Fruit fly (Drosophila melanogaster) whole organism, embryonic: ENCODE data around the gene CG6923.

Source experiments
- CG11560 ChIP-seq: fragments of 200-800 bp; sonication (Bioruptor generic); IDR thresholded peaks from 3 replicates; pipeline ENCODE4 v1.3.6; 2022; ENCODE audit warnings: missing biosample characterization, missing genetic modification characterization
- CG1233 ChIP-seq: fragments of 200-800 bp; sonication (Bioruptor generic); optimal IDR thresholded peaks from 4 replicates; lab custom pipeline; 2018; ENCODE audit warnings: missing biosample characterization, mild to moderate bottlenecking, missing genetic modification characterization
- CG13123 ChIP-seq: fragments of 200-800 bp; sonication (Bioruptor generic); optimal IDR thresholded peaks from 2 replicates; lab custom pipeline; 2016; ENCODE audit warnings: missing biosample characterization, missing genetic modification characterization
- CG13894 ChIP-seq: fragments of 200-800 bp; sonication (Bioruptor generic); optimal IDR thresholded peaks from 3 replicates; lab custom pipeline; 2018; ENCODE audit warnings: missing biosample characterization, mild to moderate bottlenecking, missing genetic modification characterization, moderate library complexity
- CG14441 ChIP-seq: fragments of 200-800 bp; sonication (Bioruptor generic); IDR thresholded peaks from 2 replicates; pipeline ENCODE4 v1.3.6; 2022; ENCODE audit warnings: missing biosample characterization, missing genetic modification characterization
- CG14710 ChIP-seq: fragments of 200-800 bp; sonication (Bioruptor generic); optimal IDR thresholded peaks from 3 replicates; lab custom pipeline; 2019; ENCODE audit warnings: missing biosample characterization, mild to moderate bottlenecking, missing genetic modification characterization, moderate library complexity
- CG15479 ChIP-seq: fragments of 200-800 bp; sonication (Bioruptor generic); optimal IDR thresholded peaks from 3 replicates; lab custom pipeline; 2019; ENCODE audit warnings: missing biosample characterization, mild to moderate bottlenecking, missing genetic modification characterization, moderate library complexity
- CG18011 ChIP-seq: fragments of 200-800 bp; sonication (Bioruptor generic); optimal IDR thresholded peaks from 2 replicates; lab custom pipeline; 2017; ENCODE audit warnings: missing biosample characterization, missing genetic modification characterization, mild to moderate bottlenecking, moderate library complexity, missing genotype
- CG2875 ChIP-seq: fragments of 200-800 bp; sonication (Bioruptor generic); optimal IDR thresholded peaks from 2 replicates; lab custom pipeline; 2017; ENCODE audit warnings: missing biosample characterization, mild to moderate bottlenecking, missing genetic modification characterization, missing genetic modification reagents
- CG31441 ChIP-seq: fragments of 200-800 bp; sonication (Bioruptor generic); IDR thresholded peaks from 2 replicates; pipeline ENCODE4 v1.3.6; 2022; ENCODE audit warnings: missing biosample characterization, missing genetic modification characterization
- CG34376 ChIP-seq: fragments of 200-800 bp; sonication (Bioruptor generic); optimal IDR thresholded peaks from 2 replicates; lab custom pipeline; 2018; ENCODE audit warnings: missing biosample characterization, mild to moderate bottlenecking, missing genetic modification characterization
- CG5180 ChIP-seq: fragments of 200-800 bp; sonication (Bioruptor generic); optimal IDR thresholded peaks from 3 replicates; lab custom pipeline; 2017; ENCODE audit warnings: missing biosample characterization, missing genetic modification characterization, mild to moderate bottlenecking, moderate library complexity, missing genetic modification reagents
- CG6683 ChIP-seq: fragments of 200-800 bp; sonication (Bioruptor generic); optimal IDR thresholded peaks from 2 replicates; lab custom pipeline; 2017; ENCODE audit warnings: missing biosample characterization, mild to moderate bottlenecking, missing genetic modification characterization, missing genetic modification reagents
- CG6791 ChIP-seq: fragments of 200-800 bp; sonication (Bioruptor generic); IDR thresholded peaks from 3 replicates; pipeline ENCODE4 v1.3.6; 2022; ENCODE audit warnings: missing biosample characterization, missing genetic modification characterization; ENCODE audit not compliant: partially characterized antibody
- CG9727 ChIP-seq: fragments of 200-800 bp; sonication (Bioruptor generic); optimal IDR thresholded peaks from 3 replicates; lab custom pipeline; 2017; ENCODE audit warnings: missing biosample characterization, mild to moderate bottlenecking, missing genetic modification characterization
- Dad ChIP-seq: fragments of 200-800 bp; sonication (Bioruptor generic); optimal IDR thresholded peaks from 3 replicates; lab custom pipeline; 2016; ENCODE audit warnings: missing biosample characterization, missing genetic modification characterization
- Fer2 ChIP-seq: fragments of 200-800 bp; sonication (Bioruptor generic); optimal IDR thresholded peaks from 2 replicates; lab custom pipeline; 2018; ENCODE audit warnings: missing biosample characterization, mild to moderate bottlenecking, missing genetic modification characterization, moderate library complexity
- HLH54F ChIP-seq: fragments of 200-800 bp; sonication (Bioruptor generic); optimal IDR thresholded peaks from 3 replicates; lab custom pipeline; 2016; ENCODE audit warnings: missing biosample characterization, missing genetic modification characterization
- Hey ChIP-seq: fragments of 200-800 bp; sonication (Bioruptor generic); optimal IDR thresholded peaks from 3 replicates; lab custom pipeline; 2018; ENCODE audit warnings: missing biosample characterization, mild to moderate bottlenecking, missing genetic modification characterization
- Hmr ChIP-seq: fragments of 200-800 bp; sonication (Bioruptor generic); optimal IDR thresholded peaks from 3 replicates; lab custom pipeline; 2017; ENCODE audit warnings: mild to moderate bottlenecking, missing biosample characterization, missing genetic modification reagents, missing genetic modification characterization
- Hr51 ChIP-seq, 2 experiments: fragments of 200-800 bp; sonication (Bioruptor generic); optimal IDR thresholded peaks; 2 replicates in 1 of 2; 3 replicates in 1 of 2; lab custom pipeline; 2016 to 2018; ENCODE audit warnings: missing biosample characterization in 2 of 2, missing genetic modification characterization in 2 of 2, mild to moderate bottlenecking in 1 of 2, moderate library complexity in 1 of 2
- NC2α ChIP-seq: fragments of 200-800 bp; sonication (Bioruptor generic); optimal IDR thresholded peaks from 2 replicates; lab custom pipeline; 2016; ENCODE audit warnings: missing biosample characterization, missing genetic modification characterization
- PHDP ChIP-seq: fragments of 200-800 bp; sonication (Bioruptor generic); optimal IDR thresholded peaks from 3 replicates; lab custom pipeline; 2018; ENCODE audit warnings: missing biosample characterization, mild to moderate bottlenecking, missing genetic modification characterization, moderate library complexity
- Stat92E ChIP-seq, 3 experiments: fragments of >200 bp in 2 of 3; fragments of 200-800 bp in 1 of 3; sonication (Bioruptor generic) in 1 of 3; optimal IDR thresholded peaks; 2 replicates each; lab custom pipeline; 2017 to 2019; ENCODE audit warnings: missing biosample characterization in 3 of 3, missing genetic modification characterization in 3 of 3, mild to moderate bottlenecking in 1 of 3, moderate library complexity in 1 of 3
- TFAM ChIP-seq: fragments of 200-800 bp; sonication (Bioruptor generic); optimal IDR thresholded peaks from 2 replicates; lab custom pipeline; 2017; ENCODE audit warnings: missing biosample characterization, missing genetic modification characterization, inconsistent platforms
- Xrp1 ChIP-seq: fragments of 200-800 bp; sonication (Bioruptor generic); IDR thresholded peaks from 2 replicates; pipeline ENCODE4 v1.3.6; 2022; ENCODE audit warnings: missing biosample characterization, missing genetic modification characterization
- abd-A ChIP-seq: fragments of 200-800 bp; sonication (Bioruptor generic); optimal IDR thresholded peaks from 3 replicates; lab custom pipeline; 2019; ENCODE audit warnings: missing biosample characterization, mild to moderate bottlenecking, missing genetic modification characterization, moderate library complexity
- aop ChIP-seq: fragments of 200-800 bp; sonication (Bioruptor generic); IDR thresholded peaks from 2 replicates; pipeline ENCODE4 v1.3.6; 2022; ENCODE audit warnings: missing biosample characterization, missing genetic modification characterization
- cas ChIP-seq: fragments of 200-800 bp; sonication (Bioruptor generic); IDR thresholded peaks from 2 replicates; pipeline ENCODE4 v1.3.6; 2022; ENCODE audit warnings: missing biosample characterization, missing genetic modification characterization
- crol ChIP-seq: fragments of 200-800 bp; sonication (Bioruptor generic); IDR thresholded peaks from 2 replicates; pipeline ENCODE4 v1.3.6; 2022; ENCODE audit warnings: missing biosample characterization, missing genetic modification characterization
- disco-r ChIP-seq: fragments of 200-800 bp; sonication (Bioruptor generic); optimal IDR thresholded peaks from 2 replicates; lab custom pipeline; 2016; ENCODE audit warnings: missing biosample characterization, missing genetic modification characterization
- gem ChIP-seq: fragments of 200-800 bp; sonication (Bioruptor generic); optimal IDR thresholded peaks from 2 replicates; lab custom pipeline; 2019; ENCODE audit warnings: missing biosample characterization, mild to moderate bottlenecking, missing genetic modification characterization, moderate library complexity
- hb ChIP-seq: fragments of 200-800 bp; sonication (Bioruptor generic); IDR thresholded peaks from 3 replicates; pipeline ENCODE4 v1.3.6; 2022; ENCODE audit warnings: missing biosample characterization, missing genetic modification characterization; ENCODE audit not compliant: partially characterized antibody
- hkb ChIP-seq, 2 experiments: fragments of 200-800 bp in 1 of 2; fragments of >200 bp in 1 of 2; sonication (Bioruptor generic) in 1 of 2; IDR thresholded peaks in 1 of 2; optimal IDR thresholded peaks in 1 of 2; 2 replicates each; pipeline versions ENCODE4 v1.3.6 to Lab custom; 2017 to 2022; ENCODE audit warnings: missing biosample characterization in 1 of 2, missing genetic modification characterization in 1 of 2
- jigr1 ChIP-seq: fragments of 200-800 bp; sonication (Bioruptor generic); IDR thresholded peaks from 3 replicates; pipeline ENCODE4 v1.3.6; 2022; ENCODE audit warnings: missing biosample characterization, missing genetic modification characterization
- kni ChIP-seq: fragments of 200-800 bp; sonication (Bioruptor generic); optimal IDR thresholded peaks from 3 replicates; lab custom pipeline; 2017; ENCODE audit warnings: mild to moderate bottlenecking, missing biosample characterization, missing genetic modification reagents, missing genetic modification characterization
- lmd ChIP-seq: fragments of 200-800 bp; sonication (Bioruptor generic); IDR thresholded peaks from 2 replicates; pipeline ENCODE4 v1.3.6; 2022; ENCODE audit warnings: missing biosample characterization, missing genetic modification characterization
- mirr ChIP-seq: fragments of 200-800 bp; sonication (Bioruptor generic); optimal IDR thresholded peaks from 3 replicates; lab custom pipeline; 2018; ENCODE audit warnings: missing biosample characterization, mild to moderate bottlenecking, missing genetic modification characterization
- onecut ChIP-seq: fragments of 200-800 bp; sonication (Bioruptor generic); IDR thresholded peaks from 2 replicates; pipeline ENCODE4 v1.3.6; 2022; ENCODE audit warnings: missing biosample characterization, missing genetic modification characterization
- pan ChIP-seq, 4 experiments: fragments of >200 bp in 3 of 4; fragments of 200-800 bp in 1 of 4; sonication (Bioruptor generic) in 1 of 4; optimal IDR thresholded peaks in 3 of 4; IDR thresholded peaks in 1 of 4; 2 replicates each; pipeline versions ENCODE4 v1.3.6 to Lab custom; 2017 to 2022; ENCODE audit warnings: missing biosample characterization in 2 of 4, missing genetic modification characterization in 2 of 4, mixed read lengths in 1 of 4
- pfk ChIP-seq: fragments of 200-800 bp; sonication (Bioruptor generic); optimal IDR thresholded peaks from 2 replicates; lab custom pipeline; 2018; ENCODE audit warnings: missing biosample characterization, mild to moderate bottlenecking, missing genetic modification characterization, moderate library complexity
- pho ChIP-seq: fragments of 200-800 bp; sonication (Bioruptor generic); optimal IDR thresholded peaks from 2 replicates; lab custom pipeline; 2016; ENCODE audit warnings: missing biosample characterization, missing genetic modification characterization
- phol ChIP-seq: fragments of 200-800 bp; sonication (Bioruptor generic); optimal IDR thresholded peaks from 3 replicates; lab custom pipeline; 2018; ENCODE audit warnings: missing biosample characterization, mild to moderate bottlenecking, missing genetic modification characterization, moderate library complexity
- shn ChIP-seq: fragments of 200-800 bp; sonication (Bioruptor generic); optimal IDR thresholded peaks from 3 replicates; lab custom pipeline; 2016; ENCODE audit warnings: missing biosample characterization, missing genetic modification characterization
- sima ChIP-seq: fragments of 200-800 bp; sonication (Bioruptor generic); optimal IDR thresholded peaks from 2 replicates; lab custom pipeline; 2016; ENCODE audit warnings: missing biosample characterization, missing genetic modification characterization
- sqz ChIP-seq: fragments of 200-800 bp; sonication (Bioruptor generic); optimal IDR thresholded peaks from 3 replicates; lab custom pipeline; 2018; ENCODE audit warnings: missing biosample characterization, mild to moderate bottlenecking, missing genetic modification characterization
- stc ChIP-seq: fragments of 200-800 bp; sonication (Bioruptor generic); IDR thresholded peaks from 2 replicates; pipeline ENCODE4 v1.3.6; 2022; ENCODE audit warnings: missing biosample characterization, missing genetic modification characterization
- unc-4 ChIP-seq: fragments of 200-800 bp; sonication (Bioruptor generic); IDR thresholded peaks from 2 replicates; pipeline ENCODE4 v1.3.6; 2022; ENCODE audit warnings: missing biosample characterization, missing genetic modification characterization; ENCODE audit not compliant: partially characterized antibody

CG6923 gene

DNA sequence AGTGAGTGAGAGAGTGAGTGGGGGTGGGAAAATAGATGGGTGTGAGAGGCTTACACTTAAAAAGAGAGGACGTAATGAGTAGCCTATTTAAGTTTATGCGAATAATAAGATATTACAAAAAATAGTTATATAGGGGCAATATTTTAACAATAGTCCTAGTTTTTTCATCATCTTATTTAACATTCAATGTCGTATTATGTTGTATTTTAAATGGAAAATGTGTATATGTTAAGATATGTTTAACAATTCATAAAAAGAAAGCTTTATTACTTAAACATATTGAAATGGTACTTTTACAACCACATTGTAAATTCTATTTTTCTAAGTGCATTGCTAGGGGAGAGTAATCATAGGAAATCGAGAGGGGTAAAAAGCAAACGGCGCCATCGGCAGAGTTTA lies 24.2 kb upstream of the CG6923 start:
- no peak for TF ChIP-seq pfk (GFP tag; lab: Kevin White, UChicago)
- peak; percentile 51 for TF ChIP-seq CG5180
- peak; percentile 60 for TF ChIP-seq abd-A (tag; lab: Kevin White, UChicago)
- peak; percentile 86 for TF ChIP-seq CG9727
- TF ChIP-seq NC2α (GFP tag; lab: Kevin White, UChicago): no peak
- peak; percentile 58 for TF ChIP-seq CG6683 (GFP tag; lab: Kevin White, UChicago)
- peak; percentile 37 for TF ChIP-seq CG2875 (GFP tag; lab: Kevin White, UChicago)
- peak; percentile 92 for TF ChIP-seq gem (tag; lab: Kevin White, UChicago)
- TF ChIP-seq CG13123 (GFP tag; lab: Kevin White, UChicago): peak; percentile 6
- no peak for TF ChIP-seq Dad (GFP tag; lab: Kevin White, UChicago)
- peak; percentile 4; the same call in 1 of the 2 replicates for TF ChIP-seq onecut (GFP tag; lab: Robert Waterston, UW)
- TF ChIP-seq Xrp1 (GFP tag; lab: Robert Waterston, UW): peak; percentile 73; the same call in 1 of the 2 replicates
- peak; percentile 83 for TF ChIP-seq CG14710 (tag; lab: Kevin White, UChicago)
- TF ChIP-seq lmd (GFP tag; lab: Robert Waterston, UW): peak; percentile 63
- peak; percentile 59 for TF ChIP-seq CG34376
- TF ChIP-seq Hr51 (GFP tag; optimal IDR thresholded peaks at IDR 0.05; lab: Kevin White, UChicago): peak in 1 of 2 experiments; percentile 82
- no peak for TF ChIP-seq CG18011
- peak; percentile 84 for TF ChIP-seq Hmr (GFP tag; lab: Kevin White, UChicago)
- TF ChIP-seq CG11560 (tag; lab: Robert Waterston, UW): no peak
- TF ChIP-seq jigr1 (GFP tag; lab: Robert Waterston, UW): no peak
- no peak for TF ChIP-seq crol (GFP tag; lab: Robert Waterston, UW)
- TF ChIP-seq Stat92E (GFP tag; optimal IDR thresholded peaks at IDR 0.05; lab: Kevin White, UChicago): no peak
- TF ChIP-seq phol (tag; lab: Kevin White, UChicago): peak; percentile 74
- no peak for TF ChIP-seq CG15479 (GFP tag; lab: Kevin White, UChicago)
- TF ChIP-seq cas: no peak
- TF ChIP-seq CG6791 (GFP tag; lab: Robert Waterston, UW): no peak
- no peak for TF ChIP-seq TFAM (GFP tag; lab: Kevin White, UChicago)
- no peak for TF ChIP-seq unc-4 (GFP tag; lab: Robert Waterston, UW)
- peak; percentile 56 for TF ChIP-seq stc (GFP tag; lab: Robert Waterston, UW)
- peak; percentile 59 for TF ChIP-seq Fer2
- no peak for TF ChIP-seq pan (optimal IDR thresholded peaks at IDR 0.05; lab: Kevin White, UChicago)
- peak in 1 of 2 experiments; percentile 60 for TF ChIP-seq pan (GFP tag; optimal IDR thresholded peaks at IDR 0.05 in 1 of 2, IDR thresholded peaks at IDR 0.05 in 1 of 2)
- TF ChIP-seq kni (GFP tag; lab: Kevin White, UChicago): no peak
- TF ChIP-seq pho: peak; percentile 5
- TF ChIP-seq hkb (optimal IDR thresholded peaks at IDR 0.05; lab: Kevin White, UChicago): no peak
- TF ChIP-seq hkb (GFP tag; IDR thresholded peaks at IDR 0.05; lab: Robert Waterston, UW): no peak
- TF ChIP-seq HLH54F: no peak
- TF ChIP-seq hb: no peak
- peak; percentile 80 for TF ChIP-seq PHDP
- TF ChIP-seq CG31441 (GFP tag; lab: Robert Waterston, UW): peak; percentile 82
- no peak for TF ChIP-seq sima (GFP tag; lab: Kevin White, UChicago)
- TF ChIP-seq CG1233 (GFP tag; lab: Kevin White, UChicago): peak; percentile 72
- TF ChIP-seq sqz (GFP tag; lab: Kevin White, UChicago): peak; percentile 60
- no peak for TF ChIP-seq aop
- no peak for TF ChIP-seq Hey (tag; lab: Kevin White, UChicago)
- TF ChIP-seq shn (GFP tag; lab: Kevin White, UChicago): no peak
- no peak for TF ChIP-seq mirr
- peak; percentile 4 for TF ChIP-seq disco-r (GFP tag; lab: Kevin White, UChicago)
- TF ChIP-seq CG14441 (GFP tag; lab: Robert Waterston, UW): 0 out of 2 replicates have a peak, but pooled peaks have one; percentile 15
- TF ChIP-seq CG13894 (tag; lab: Kevin White, UChicago): peak; percentile 77
